Worm (Caenorhabditis elegans) whole organism, L1 larva: ENCODE measurements around the gene T10G3.1.
"Not testable (repeated sequence)": the region's sequence is repeated elsewhere in the genome, so short reads cannot be mapped to it uniquely, and the experiment has no call there.

Experiments
- C34B4.2 ChIP-seq: sonication (generic microtip); optimal IDR thresholded peaks from 2 replicates; lab custom pipeline; 2017; ENCODE audit warnings: mild to moderate bottlenecking, missing genetic modification characterization, missing compliant biosample characterization
- F16B12.6 ChIP-seq: fragments of 150-350 bp; optimal IDR thresholded peaks from 2 replicates; lab custom pipeline; 2014; ENCODE audit warnings: missing biosample characterization, missing genetic modification characterization
- aha-1 ChIP-seq: fragments of 150-350 bp; optimal IDR thresholded peaks from 2 replicates; lab custom pipeline; 2014; ENCODE audit warnings: missing biosample characterization, missing genetic modification characterization
- blmp-1 ChIP-seq: fragments of 150-350 bp; optimal IDR thresholded peaks from 2 replicates; lab custom pipeline; 2014; ENCODE audit warnings: missing biosample characterization, missing genetic modification characterization
- ceh-63 ChIP-seq: fragments of 200-800 bp; sonication (Bioruptor generic); optimal IDR thresholded peaks from 2 replicates; lab custom pipeline; 2018; ENCODE audit warnings: mild to moderate bottlenecking, missing genetic modification characterization, missing compliant biosample characterization
- ceh-82 ChIP-seq, 3 experiments: fragments of 150-350 bp in 1 of 3; sonication (generic microtip) in 2 of 3; optimal IDR thresholded peaks; 2 replicates each; lab custom pipeline; 2014 to 2017; ENCODE audit warnings: missing biosample characterization in 3 of 3, missing genetic modification characterization in 3 of 3
- efl-1 ChIP-seq, 4 experiments: fragments of 150-350 bp; optimal IDR thresholded peaks in 3 of 4; peaks in 1 of 4; 1 replicate in 1 of 4; 2 replicates in 3 of 4; lab custom pipeline; 2014; ENCODE audit warnings: missing biosample characterization in 2 of 4, missing genetic modification characterization in 2 of 4, missing genetic modification reagents in 2 of 4
- elt-2 ChIP-seq: sonication (generic microtip); optimal IDR thresholded peaks from 2 replicates; lab custom pipeline; 2016; ENCODE audit warnings: missing genetic modification characterization, mild to moderate bottlenecking, inconsistent platforms, missing compliant biosample characterization, missing genetic modification reagents
- elt-3 ChIP-seq, 6 experiments: fragments of 150-350 bp in 1 of 6; sonication (generic microtip); optimal IDR thresholded peaks; 2 replicates each; lab custom pipeline; 2017 to 2018; ENCODE audit warnings: missing biosample characterization in 6 of 6, missing genetic modification characterization in 6 of 6, inconsistent platforms in 1 of 6
- fkh-10 ChIP-seq: sonication (generic microtip); optimal IDR thresholded peaks from 2 replicates; lab custom pipeline; 2017; ENCODE audit warnings: missing biosample characterization, missing genetic modification reagents, missing genetic modification characterization
- fkh-8 ChIP-seq: sonication (generic microtip); optimal IDR thresholded peaks from 2 replicates; lab custom pipeline; 2016; ENCODE audit warnings: mild to moderate bottlenecking, missing genetic modification characterization, missing compliant biosample characterization
- fos-1 ChIP-seq: fragments of 150-350 bp; optimal IDR thresholded peaks from 2 replicates; lab custom pipeline; 2014; ENCODE audit warnings: missing biosample characterization, missing genetic modification characterization
- hlh-17 ChIP-seq: fragments of 200-800 bp; sonication (Bioruptor generic); optimal IDR thresholded peaks from 2 replicates; lab custom pipeline; 2018; ENCODE audit warnings: missing genetic modification characterization, mild to moderate bottlenecking, missing compliant biosample characterization, moderate library complexity, borderline replicate concordance
- hlh-4 ChIP-seq: sonication (generic microtip); optimal IDR thresholded peaks from 2 replicates; lab custom pipeline; 2016; ENCODE audit warnings: mild to moderate bottlenecking, missing genetic modification characterization, missing compliant biosample characterization
- hpl-2 ChIP-seq: fragments of 150-350 bp; optimal IDR thresholded peaks from 2 replicates; lab custom pipeline; 2014; ENCODE audit warnings: missing biosample characterization, missing genetic modification reagents, missing genetic modification characterization
- irx-1 ChIP-seq: sonication (generic microtip); optimal IDR thresholded peaks from 2 replicates; lab custom pipeline; 2016; ENCODE audit warnings: missing genetic modification characterization, missing compliant biosample characterization
- lin-35 ChIP-seq, 2 experiments: fragments of 150-350 bp; optimal IDR thresholded peaks; 2 replicates each; lab custom pipeline; 2014; ENCODE audit warnings: missing biosample characterization in 2 of 2, missing genetic modification characterization in 2 of 2, missing genetic modification reagents in 2 of 2
- lin-39 ChIP-seq: fragments of 150-350 bp; optimal IDR thresholded peaks from 2 replicates; lab custom pipeline; 2014; ENCODE audit warnings: missing biosample characterization, missing genetic modification reagents, missing genetic modification characterization
- lir-3 ChIP-seq: sonication (generic microtip); optimal IDR thresholded peaks from 2 replicates; lab custom pipeline; 2016; ENCODE audit warnings: mild to moderate bottlenecking, missing genetic modification characterization, moderate library complexity, missing compliant biosample characterization; ENCODE audit not compliant: poor library complexity
- mab-9 ChIP-seq: fragments of 200-800 bp; sonication (Bioruptor generic); IDR thresholded peaks from 2 replicates; pipeline ENCODE4 v1.3.6; 2022; ENCODE audit warnings: missing genetic modification reagents, missing genetic modification characterization, missing compliant biosample characterization
- mep-1 ChIP-seq: fragments of 150-350 bp; optimal IDR thresholded peaks from 2 replicates; lab custom pipeline; 2014; ENCODE audit warnings: missing biosample characterization, missing genetic modification characterization
- nhr-11 ChIP-seq: fragments of 150-350 bp; optimal IDR thresholded peaks from 2 replicates; lab custom pipeline; 2014; ENCODE audit warnings: missing biosample characterization, missing genetic modification characterization
- nhr-12 ChIP-seq: sonication (generic microtip); optimal IDR thresholded peaks from 2 replicates; lab custom pipeline; 2017; ENCODE audit warnings: missing biosample characterization, missing genetic modification characterization
- nhr-47 ChIP-seq: sonication (generic microtip); optimal IDR thresholded peaks from 2 replicates; lab custom pipeline; 2016; ENCODE audit warnings: mild to moderate bottlenecking, missing genetic modification characterization, moderate library complexity, missing compliant biosample characterization
- nhr-76 ChIP-seq: sonication (generic microtip); optimal IDR thresholded peaks from 2 replicates; lab custom pipeline; 2017; ENCODE audit warnings: missing biosample characterization, missing genetic modification characterization
- nhr-77 ChIP-seq: fragments of 150-350 bp; optimal IDR thresholded peaks from 2 replicates; lab custom pipeline; 2014; ENCODE audit warnings: missing biosample characterization, missing genetic modification characterization
- rnt-1 ChIP-seq: sonication (generic microtip); optimal IDR thresholded peaks from 2 replicates; lab custom pipeline; 2016; ENCODE audit warnings: mild to moderate bottlenecking, missing genetic modification characterization, moderate library complexity, missing compliant biosample characterization
- snu-23 ChIP-seq: sonication (generic microtip); optimal IDR thresholded peaks from 2 replicates; lab custom pipeline; 2016; ENCODE audit warnings: missing genetic modification characterization, missing compliant biosample characterization
- sup-37 ChIP-seq: fragments of 200-800 bp; sonication (Bioruptor generic); optimal IDR thresholded peaks from 2 replicates; lab custom pipeline; 2018; ENCODE audit warnings: mild to moderate bottlenecking, missing genetic modification characterization, missing compliant biosample characterization
- tlp-1 ChIP-seq: fragments of 150-350 bp; optimal IDR thresholded peaks from 2 replicates; lab custom pipeline; 2014; ENCODE audit warnings: missing biosample characterization, missing genetic modification characterization
- unc-130 ChIP-seq: fragments of 150-350 bp; optimal IDR thresholded peaks from 2 replicates; lab custom pipeline; 2017; ENCODE audit warnings: missing biosample characterization, missing genetic modification characterization, inconsistent platforms
- zip-4 ChIP-seq: fragments of 200-800 bp; sonication (Bioruptor generic); optimal IDR thresholded peaks from 2 replicates; lab custom pipeline; 2018; ENCODE audit warnings: mild to moderate bottlenecking, missing genetic modification characterization, moderate library complexity, missing compliant biosample characterization
- ztf-4 ChIP-seq: fragments of 150-350 bp; optimal IDR thresholded peaks from 2 replicates; lab custom pipeline; 2014; ENCODE audit warnings: missing biosample characterization, missing genetic modification characterization

The T10G3.1 gene

ce11 chrV:13445229-13445949 lies 28.1 kb downstream of the T10G3.1 start, which contains the start of gene Y2H9A.4 (continued):
- TF ChIP-seq nhr-47 (tag; lab: Kevin White, UChicago), result no peak
- no peak for TF ChIP-seq fkh-10 (GFP tag; lab: Kevin White, UChicago)
- no peak for TF ChIP-seq zip-4 (GFP tag; lab: Kevin White, UChicago)
- no peak for TF ChIP-seq sup-37 (GFP tag; lab: Kevin White, UChicago)
- no peak for TF ChIP-seq lin-39 (tag; lab: Kevin White, UChicago)
- no peak for TF ChIP-seq C34B4.2 (tag; lab: Kevin White, UChicago)
- TF ChIP-seq ceh-63 (GFP tag; lab: Kevin White, UChicago), result no peak
- no peak for TF ChIP-seq mep-1 (tag; lab: Kevin White, UChicago)
- TF ChIP-seq rnt-1, result peak; percentile 13
- TF ChIP-seq nhr-12 (tag; lab: Kevin White, UChicago), result no peak
- no peak for TF ChIP-seq ceh-82 (tag; optimal IDR thresholded peaks at IDR 0.05; lab: Kevin White, UChicago)
- TF ChIP-seq blmp-1 (tag; lab: Kevin White, UChicago), result peak; percentile 48
- no peak for TF ChIP-seq nhr-77 (tag; lab: Kevin White, UChicago)
- TF ChIP-seq nhr-76 (tag; lab: Kevin White, UChicago), result no peak
- no peak for TF ChIP-seq mab-9 (GFP tag; lab: Robert Waterston, UW)
- no peak for TF ChIP-seq elt-3 (tag; optimal IDR thresholded peaks at IDR 0.05; lab: Kevin White, UChicago)
- no peak for TF ChIP-seq fkh-8 (tag; lab: Kevin White, UChicago)
- no peak for TF ChIP-seq lir-3 (tag; lab: Kevin White, UChicago)
- no peak for TF ChIP-seq unc-130
- no peak for TF ChIP-seq nhr-11 (tag; lab: Kevin White, UChicago)
- TF ChIP-seq tlp-1 (tag; lab: Kevin White, UChicago), result no peak
- TF ChIP-seq fos-1, result no peak

ce11 chrV:13443535-13443934 lies 29.9 kb downstream of the T10G3.1 start, which contains the start of gene Y2H9A.6:
Y2H9A.6 (plus strand) TSS chrV:13443835.
- not testable (repeated sequence) for TF ChIP-seq ztf-4 (tag; lab: Kevin White, UChicago); snu-23 (GFP tag; lab: Kevin White, UChicago); hlh-17 (GFP tag; lab: Kevin White, UChicago)
- TF ChIP-seq, all 84 proteins: peak for 0; not testable (repeated sequence) for 84

- TF ChIP-seq F16B12.6, result no peak
- no peak for TF ChIP-seq fkh-8 (tag; lab: Kevin White, UChicago)
- TF ChIP-seq C34B4.2 (tag; lab: Kevin White, UChicago), result no peak
- no peak for TF ChIP-seq mab-9 (GFP tag; lab: Robert Waterston, UW)
- TF ChIP-seq lir-3 (tag; lab: Kevin White, UChicago), result no peak
- no peak for TF ChIP-seq elt-3 (tag; optimal IDR thresholded peaks at IDR 0.05; lab: Kevin White, UChicago)
- TF ChIP-seq hlh-4 (tag; lab: Kevin White, UChicago), result no peak
- no peak for TF ChIP-seq aha-1 (tag; lab: Kevin White, UChicago)
- no peak for TF ChIP-seq hpl-2
- no peak for TF ChIP-seq irx-1 (tag; lab: Kevin White, UChicago)
- TF ChIP-seq lin-35 (GFP tag; optimal IDR thresholded peaks at IDR 0.05; lab: Kevin White, UChicago), result no peak
- TF ChIP-seq elt-2 (tag; lab: Kevin White, UChicago), result no peak
- TF ChIP-seq efl-1 (optimal IDR thresholded peaks at IDR 0.05; lab: Kevin White, UChicago), result no peak
- TF ChIP-seq efl-1 (GFP tag; optimal IDR thresholded peaks at IDR 0.05 in 1 of 2; lab: Kevin White, UChicago), result no peak
- TF ChIP-seq, all 84 proteins: peak for 0
These were observed 30.7 kb downstream of the T10G3.1 start for ce11 chrV:13442819-13443218.

ce11 chrV:13441661-13442060 lies 31.8 kb downstream of the T10G3.1 start, which contains the start of gene col-162:
col-162 (plus strand) TSS chrV:13441961.
- TF ChIP-seq ceh-82 (tag; optimal IDR thresholded peaks at IDR 0.05; lab: Kevin White, UChicago), result no peak
